Fruit fly (Drosophila melanogaster) whole organism: ENCODE measurements around the gene CG14258.

Experiments used
- CG8478 ChIP-seq: fragments of >200 bp; optimal IDR thresholded peaks from 2 replicates; lab custom pipeline; 2018; ENCODE audit warnings: inconsistent platforms
- pan ChIP-seq: fragments of >200 bp; optimal IDR thresholded peaks from 2 replicates; lab custom pipeline; 2017
- usp ChIP-seq: fragments of >200 bp; optimal IDR thresholded peaks from 2 replicates; lab custom pipeline; 2017; ENCODE audit warnings: missing biosample characterization, missing genetic modification characterization, mixed read lengths

dm6 chr3R:27092843-27093242 lies at the start of gene CG14258:
- TF ChIP-seq usp (GFP tag; lab: Kevin White, UChicago) (no peak), CG8478 (lab: Kevin White, UChicago) (no peak), pan (no peak)
